Worm (Caenorhabditis elegans) whole organism, late embryonic: ENCODE data around the gene F35H8.2.

Experiments
- ama-1 ChIP-seq: fragments of 150-350 bp; optimal IDR thresholded peaks from 2 replicates; lab custom pipeline; 2014
- ceh-19 ChIP-seq: fragments of 200-800 bp; sonication (Bioruptor generic); optimal IDR thresholded peaks from 2 replicates; lab custom pipeline; 2018; ENCODE audit warnings: mild to moderate bottlenecking, missing genetic modification characterization, missing compliant biosample characterization
- ceh-48 ChIP-seq: sonication (generic microtip); optimal IDR thresholded peaks from 2 replicates; lab custom pipeline; 2016; ENCODE audit warnings: missing genetic modification characterization, inconsistent platforms, missing compliant biosample characterization
- ets-4 ChIP-seq: sonication (generic microtip); optimal IDR thresholded peaks from 2 replicates; lab custom pipeline; 2016; ENCODE audit warnings: missing genetic modification characterization, missing compliant biosample characterization
- fkh-10 ChIP-seq: fragments of 150-350 bp; optimal IDR thresholded peaks from 2 replicates; lab custom pipeline; 2014; ENCODE audit warnings: missing biosample characterization, missing genetic modification reagents, missing genetic modification characterization
- lim-6 ChIP-seq: sonication (generic microtip); optimal IDR thresholded peaks from 2 replicates; lab custom pipeline; 2016; ENCODE audit warnings: missing genetic modification characterization, missing compliant biosample characterization
- lin-11 ChIP-seq: fragments of 200-800 bp; sonication (Bioruptor generic); optimal IDR thresholded peaks from 2 replicates; lab custom pipeline; 2018; ENCODE audit warnings: mild to moderate bottlenecking, missing genetic modification characterization, missing compliant biosample characterization
- nfya-1 ChIP-seq: sonication (generic microtip); optimal IDR thresholded peaks from 2 replicates; lab custom pipeline; 2017; ENCODE audit warnings: missing genetic modification characterization, mild to moderate bottlenecking, missing compliant biosample characterization, antibody characterized with exemption, moderate library complexity
- nhr-11 ChIP-seq: fragments of 150-350 bp; optimal IDR thresholded peaks from 2 replicates; lab custom pipeline; 2014; ENCODE audit warnings: missing biosample characterization, missing genetic modification characterization
- odd-2 ChIP-seq: sonication (generic microtip); optimal IDR thresholded peaks from 2 replicates; lab custom pipeline; 2017; ENCODE audit warnings: antibody characterized with exemption, mild to moderate bottlenecking, missing genetic modification characterization, missing compliant biosample characterization
- pha-4 ChIP-seq: fragments of 150-350 bp; optimal IDR thresholded peaks from 2 replicates; lab custom pipeline; 2018; ENCODE audit warnings: missing biosample characterization, missing genetic modification reagents, missing genetic modification characterization
- rnt-1 ChIP-seq: sonication (generic microtip); optimal IDR thresholded peaks from 2 replicates; lab custom pipeline; 2016; ENCODE audit warnings: missing genetic modification characterization, missing compliant biosample characterization
- syd-9 ChIP-seq: sonication (generic microtip); optimal IDR thresholded peaks from 2 replicates; lab custom pipeline; 2016; ENCODE audit warnings: mild to moderate bottlenecking, missing genetic modification characterization, moderate library complexity, missing compliant biosample characterization
- unc-3 ChIP-seq, 2 experiments: fragments of 200-800 bp in 1 of 2; sonication (Bioruptor generic) in 1 of 2; sonication (generic microtip) in 1 of 2; conservative IDR thresholded peaks in 1 of 2; optimal IDR thresholded peaks in 1 of 2; 2 replicates each; pipeline versions ENCODE4 v1.3.6 to Lab custom; 2016 to 2022; ENCODE audit warnings: missing compliant biosample characterization in 2 of 2, missing genetic modification characterization in 2 of 2, missing genetic modification reagents in 1 of 2

ce11 chrII:9522986-9523385 lies 32.3 kb upstream of the F35H8.2 start, which contains the start of gene AH6.17:
- no peak for TF ChIP-seq unc-3 (GFP tag; conservative IDR thresholded peaks at IDR 0.05; lab: Robert Waterston, UW)
- no peak for TF ChIP-seq unc-3 (tag; optimal IDR thresholded peaks at IDR 0.05; lab: Kevin White, UChicago)
- TF ChIP-seq ceh-48 (tag; lab: Kevin White, UChicago), result no peak
- no peak for TF ChIP-seq syd-9
- no peak for TF ChIP-seq pha-4 (tag; lab: Kevin White, UChicago)
- TF ChIP-seq ceh-19 (GFP tag; lab: Kevin White, UChicago), result no peak
- no peak for TF ChIP-seq rnt-1
- no peak for TF ChIP-seq fkh-10 (GFP tag; lab: Kevin White, UChicago)
- TF ChIP-seq ama-1 (lab: Kevin White, UChicago), result no peak
- TF ChIP-seq nhr-11 (tag; lab: Kevin White, UChicago), result no peak
- TF ChIP-seq odd-2, result no peak
- TF ChIP-seq lin-11 (tag; lab: Kevin White, UChicago), result no peak
- no peak for TF ChIP-seq lim-6 (tag; lab: Kevin White, UChicago)
- no peak for TF ChIP-seq ets-4 (tag; lab: Kevin White, UChicago)
- TF ChIP-seq nfya-1 (tag; lab: Kevin White, UChicago), result no peak
